Fruit fly (Drosophila melanogaster) whole organism: ENCODE results near the gene Rab8.

Source experiments
- CG8478 ChIP-seq: fragments of >200 bp; optimal IDR thresholded peaks from 2 replicates; lab custom pipeline; 2018; ENCODE audit warnings: inconsistent platforms
- Dll ChIP-seq: fragments of >200 bp; optimal IDR thresholded peaks from 2 replicates; lab custom pipeline; 2017
- EcR ChIP-seq, 2 experiments: fragments of >200 bp; optimal IDR thresholded peaks; 2 replicates each; lab custom pipeline; 2017; ENCODE audit warnings: missing biosample characterization in 2 of 2, missing genetic modification characterization in 2 of 2, missing genetic modification reagents in 2 of 2
- pan ChIP-seq: fragments of >200 bp; optimal IDR thresholded peaks from 2 replicates; lab custom pipeline; 2017
- psq ChIP-seq: fragments of >200 bp; optimal IDR thresholded peaks from 2 replicates; lab custom pipeline; 2017
- usp ChIP-seq: fragments of >200 bp; optimal IDR thresholded peaks from 2 replicates; lab custom pipeline; 2017; ENCODE audit warnings: missing biosample characterization, missing genetic modification characterization, mixed read lengths

dm6 chr3L:19817807-19818531 lies 52.9 kb downstream of the Rab8 start, which contains the start of the genes Fibp and Deaf1:
- TF ChIP-seq psq (lab: Kevin White, UChicago) (no peak), Dll (no peak), CG8478 (no peak), EcR (GFP tag; optimal IDR thresholded peaks at IDR 0.05; lab: Kevin White, UChicago) (no peak), pan (lab: Kevin White, UChicago) (no peak), usp (no peak)
